Fruit fly (Drosophila melanogaster) whole organism, pupa: Measurements from ENCODE around the gene Dus3.

ENCODE experiments used
- CG10348 ChIP-seq: fragments of 200-800 bp; sonication (Bioruptor generic); IDR thresholded peaks from 2 replicates; pipeline ENCODE4 v1.3.6; 2022; ENCODE audit warnings: missing biosample characterization, missing genetic modification characterization
- CG12605 ChIP-seq: fragments of 200-800 bp; sonication (Bioruptor generic); IDR thresholded peaks from 2 replicates; pipeline ENCODE4 v1.3.6; 2022; ENCODE audit warnings: missing biosample characterization, missing genetic modification characterization
- CG13204 ChIP-seq: fragments of 200-800 bp; sonication (Bioruptor generic); optimal IDR thresholded peaks from 2 replicates; lab custom pipeline; 2018; ENCODE audit warnings: missing biosample characterization, mild to moderate bottlenecking, missing genetic modification characterization, moderate library complexity
- CG14655 ChIP-seq: fragments of 200-800 bp; sonication (Bioruptor generic); optimal IDR thresholded peaks from 3 replicates; lab custom pipeline; 2017; ENCODE audit warnings: mild to moderate bottlenecking, missing biosample characterization, missing genetic modification reagents, missing genetic modification characterization
- CG15710 ChIP-seq: fragments of 200-800 bp; sonication (Bioruptor generic); optimal IDR thresholded peaks from 2 replicates; lab custom pipeline; 2018; ENCODE audit warnings: missing biosample characterization, mild to moderate bottlenecking, missing genetic modification characterization, moderate library complexity
- CG17806 ChIP-seq: fragments of 200-800 bp; sonication (Bioruptor generic); optimal IDR thresholded peaks from 2 replicates; lab custom pipeline; 2018; ENCODE audit warnings: missing biosample characterization, mild to moderate bottlenecking, missing genetic modification characterization, moderate library complexity
- CG32121 ChIP-seq: fragments of 200-800 bp; sonication (Bioruptor generic); IDR thresholded peaks from 2 replicates; pipeline ENCODE4 v1.3.6; 2022; ENCODE audit warnings: missing biosample characterization, missing genetic modification characterization
- CG34367 ChIP-seq: fragments of 200-800 bp; sonication (Bioruptor generic); optimal IDR thresholded peaks from 2 replicates; lab custom pipeline; 2018; ENCODE audit warnings: missing biosample characterization, mild to moderate bottlenecking, missing genetic modification characterization
- CG4496 ChIP-seq: fragments of 200-800 bp; sonication (Bioruptor generic); IDR thresholded peaks from 3 replicates; pipeline ENCODE4 v1.3.6; 2022; ENCODE audit warnings: missing biosample characterization, missing genetic modification characterization
- CG8159 ChIP-seq: fragments of 200-800 bp; sonication (Bioruptor generic); optimal IDR thresholded peaks from 3 replicates; lab custom pipeline; 2018; ENCODE audit warnings: missing biosample characterization, mild to moderate bottlenecking, missing genetic modification characterization, moderate library complexity
- CG8301 ChIP-seq: fragments of 200-800 bp; sonication (Bioruptor generic); optimal IDR thresholded peaks from 2 replicates; lab custom pipeline; 2018; ENCODE audit warnings: missing biosample characterization, mild to moderate bottlenecking, missing genetic modification characterization
- CG9948 ChIP-seq: fragments of 200-800 bp; sonication (Bioruptor generic); optimal IDR thresholded peaks from 2 replicates; lab custom pipeline; 2018; ENCODE audit warnings: missing biosample characterization, mild to moderate bottlenecking, missing genetic modification characterization, moderate library complexity
- D1 ChIP-seq: fragments of 200-800 bp; sonication (Bioruptor generic); optimal IDR thresholded peaks from 2 replicates; lab custom pipeline; 2018; ENCODE audit warnings: missing biosample characterization, mild to moderate bottlenecking, missing genetic modification characterization, moderate library complexity
- EcR ChIP-seq: fragments of 200-800 bp; sonication (Bioruptor generic); optimal IDR thresholded peaks from 3 replicates; lab custom pipeline; 2019; ENCODE audit warnings: missing biosample characterization, missing genetic modification characterization, mild to moderate bottlenecking, moderate library complexity, missing genetic modification reagents
- Ets98B ChIP-seq: fragments of 200-800 bp; sonication (Bioruptor generic); IDR thresholded peaks from 2 replicates; pipeline ENCODE4 v1.3.6; 2022; ENCODE audit warnings: missing biosample characterization, missing genetic modification characterization
- Pif1A ChIP-seq: fragments of 200-800 bp; sonication (Bioruptor generic); optimal IDR thresholded peaks from 3 replicates; lab custom pipeline; 2016; ENCODE audit warnings: missing biosample characterization, missing genetic modification characterization
- Pif1B ChIP-seq: fragments of 200-800 bp; sonication (Bioruptor generic); optimal IDR thresholded peaks from 3 replicates; lab custom pipeline; 2016; ENCODE audit warnings: missing biosample characterization, missing genetic modification characterization
- Snoo ChIP-seq: fragments of 200-800 bp; sonication (Bioruptor generic); optimal IDR thresholded peaks from 3 replicates; lab custom pipeline; 2017; ENCODE audit warnings: missing biosample characterization, mild to moderate bottlenecking, missing genetic modification characterization, inconsistent platforms
- fd96Ca ChIP-seq: fragments of 200-800 bp; sonication (Bioruptor generic); IDR thresholded peaks from 3 replicates; pipeline ENCODE4 v1.3.6; 2022; ENCODE audit warnings: missing biosample characterization, missing genetic modification characterization
- gl ChIP-seq: fragments of 200-800 bp; sonication (Bioruptor generic); optimal IDR thresholded peaks from 2 replicates; lab custom pipeline; 2018; ENCODE audit warnings: missing biosample characterization, mild to moderate bottlenecking, missing genetic modification characterization
- rn ChIP-seq: fragments of 200-800 bp; sonication (Bioruptor generic); IDR thresholded peaks from 2 replicates; pipeline ENCODE4 v1.3.6; 2022; ENCODE audit warnings: missing biosample characterization, missing genetic modification characterization

The Dus3 gene

dm6 chr2L:19774278-19774677 lies 15.6 kb downstream of the Dus3 start:
- TF ChIP-seq rn (GFP tag; lab: Robert Waterston, UW), result no peak
- TF ChIP-seq CG8301 (tag; lab: Kevin White, UChicago), result no peak
- no peak for TF ChIP-seq CG17806 (tag; lab: Kevin White, UChicago)
- no peak for TF ChIP-seq CG12605 (GFP tag; lab: Robert Waterston, UW)
- TF ChIP-seq CG15710 (tag; lab: Kevin White, UChicago), result no peak
- no peak for TF ChIP-seq CG13204
- TF ChIP-seq CG14655, result no peak

DNA sequence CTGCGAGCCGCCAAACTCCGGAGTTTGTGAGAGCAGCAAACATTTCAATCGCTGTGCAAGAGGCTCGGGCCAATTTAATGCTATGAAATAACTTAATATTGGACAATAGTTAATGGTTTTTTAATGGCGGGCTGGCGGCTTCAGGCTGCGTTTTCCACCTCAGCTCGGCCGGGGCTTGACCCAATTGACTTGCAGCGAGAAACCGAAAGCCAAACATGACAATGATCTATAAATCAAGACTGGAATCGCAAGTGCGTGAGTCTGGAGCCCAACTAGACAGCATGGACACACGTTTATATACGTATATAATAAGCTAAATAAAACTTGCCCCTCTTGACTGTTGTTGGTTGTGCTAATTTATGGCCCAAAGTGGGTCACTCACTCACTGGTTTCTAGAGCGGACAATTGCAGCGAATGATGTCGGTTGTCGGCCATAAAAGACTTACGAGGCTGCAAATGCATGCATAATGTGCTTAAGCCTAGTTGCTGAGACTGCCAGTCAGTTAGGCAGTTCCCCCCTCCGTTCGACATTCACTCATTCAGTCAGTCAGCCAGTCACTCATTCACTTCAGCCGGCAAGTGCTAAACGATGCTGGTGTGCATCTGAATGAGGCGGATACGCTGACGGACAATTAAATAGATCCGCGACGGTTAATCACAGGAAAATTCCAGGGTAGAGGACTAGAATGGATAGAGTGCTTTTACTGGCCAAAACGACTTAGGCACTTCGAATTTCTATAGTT lies 26.3 kb downstream of the Dus3 start:
- peak; percentile 19 for TF ChIP-seq EcR (GFP tag; lab: Kevin White, UChicago)
- TF ChIP-seq Pif1B (GFP tag; lab: Kevin White, UChicago), result no peak
- TF ChIP-seq CG4496 (GFP tag; lab: Robert Waterston, UW), result 0 out of 3 replicates have a peak, but pooled peaks have one; percentile 32
- no peak for TF ChIP-seq Snoo (tag; lab: Kevin White, UChicago)
- TF ChIP-seq CG17806 (tag; lab: Kevin White, UChicago), result no peak
- TF ChIP-seq CG13204, result no peak
- TF ChIP-seq Ets98B, result no peak
- TF ChIP-seq CG15710 (tag; lab: Kevin White, UChicago), result no peak

DNA sequence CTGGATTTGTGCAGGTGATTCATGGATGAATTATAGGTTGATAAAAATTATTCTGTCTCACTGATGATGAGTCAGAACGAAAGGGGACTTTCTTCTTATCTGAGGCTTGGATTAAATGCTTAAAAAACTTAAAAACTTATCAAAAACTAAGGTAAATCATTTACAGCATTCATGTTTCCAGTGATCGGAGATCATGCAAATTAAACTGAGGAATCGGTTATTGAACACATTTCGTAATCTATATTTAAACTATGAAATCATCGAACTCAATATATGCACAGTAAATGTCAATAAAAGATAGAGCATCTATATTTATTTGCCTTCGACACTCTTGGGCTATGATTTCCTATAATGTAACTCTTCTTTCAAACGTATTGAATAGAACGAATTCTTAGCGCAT lies 29.3 kb downstream of the Dus3 start:
- no peak for TF ChIP-seq Pif1B (GFP tag; lab: Kevin White, UChicago)
- no peak for TF ChIP-seq CG9948
- TF ChIP-seq gl, result no peak
- no peak for TF ChIP-seq D1 (tag; lab: Kevin White, UChicago)
- TF ChIP-seq CG32121 (GFP tag; lab: Robert Waterston, UW), result no peak
- no peak for TF ChIP-seq Ets98B
- no peak for TF ChIP-seq CG8159
- TF ChIP-seq CG15710 (tag; lab: Kevin White, UChicago), result no peak
- no peak for TF ChIP-seq CG34367 (tag; lab: Kevin White, UChicago)
- no peak for TF ChIP-seq CG8301 (tag; lab: Kevin White, UChicago)
- no peak for TF ChIP-seq Pif1A (GFP tag; lab: Kevin White, UChicago)
- TF ChIP-seq CG17806 (tag; lab: Kevin White, UChicago), result no peak

- TF ChIP-seq Pif1B (GFP tag; lab: Kevin White, UChicago) (no peak), CG4496 (GFP tag; lab: Robert Waterston, UW) (peak; percentile 53; the same call in 1 of the 3 replicates), CG32121 (GFP tag; lab: Robert Waterston, UW) (peak; percentile 30; the same call in 1 of the 2 replicates), Snoo (tag; lab: Kevin White, UChicago) (no peak), Ets98B (no peak), gl (no peak), fd96Ca (GFP tag; lab: Robert Waterston, UW) (no peak), CG9948 (peak; percentile 17), CG15710 (tag; lab: Kevin White, UChicago) (peak; percentile 32), CG8301 (tag; lab: Kevin White, UChicago) (no peak), CG8159 (peak; percentile 13), CG17806 (tag; lab: Kevin White, UChicago) (no peak), CG34367 (tag; lab: Kevin White, UChicago) (no peak), CG10348 (GFP tag; lab: Robert Waterston, UW) (no peak), CG13204 (no peak)
These were observed 30.1 kb downstream of the Dus3 start for dm6 chr2L:19788735-19789134.

dm6 chr2L:19790553-19791320 lies 32.1 kb downstream of the Dus3 start:
- TF ChIP-seq CG15710 (tag; lab: Kevin White, UChicago) (no peak), Pif1A (GFP tag; lab: Kevin White, UChicago) (peak; percentile 18), rn (GFP tag; lab: Robert Waterston, UW) (no peak), D1 (tag; lab: Kevin White, UChicago) (no peak), fd96Ca (GFP tag; lab: Robert Waterston, UW) (no peak), Ets98B (no peak), Snoo (tag; lab: Kevin White, UChicago) (no peak), CG9948 (peak; percentile 12), CG4496 (GFP tag; lab: Robert Waterston, UW) (no peak), gl (no peak), CG13204 (no peak), Pif1B (GFP tag; lab: Kevin White, UChicago) (no peak), CG12605 (GFP tag; lab: Robert Waterston, UW) (no peak), CG17806 (tag; lab: Kevin White, UChicago) (no peak), CG8301 (tag; lab: Kevin White, UChicago) (no peak), CG8159 (no peak), EcR (GFP tag; lab: Kevin White, UChicago) (no peak), CG32121 (GFP tag; lab: Robert Waterston, UW) (no peak), CG14655 (peak; percentile 32)
